Worm (Caenorhabditis elegans): Measurements from ENCODE around the gene col-177.

col-177 gene

ce11 chrX:11001750-11002149 is at the start of gene col-177:
Gene col-177, minus strand, starts transcription at chrX:11001850.
- TF ChIP-seq blmp-1 (tag; optimal IDR thresholded peaks at IDR 0.05; ENCODE audit: insufficient read depth) (no peak), sma-9 (GFP tag; optimal IDR thresholded peaks at IDR 0.05) (no peak), sma-9 (tag; optimal IDR thresholded peaks at IDR 0.05) (no peak), ceh-82 (tag; optimal IDR thresholded peaks at IDR 0.05) (no peak), lin-13 (GFP tag; optimal IDR thresholded peaks at IDR 0.05) (no peak), gmeb-1 (tag; optimal IDR thresholded peaks at IDR 0.05) (no peak), ceh-16 (tag; optimal IDR thresholded peaks at IDR 0.05) (no peak), peb-1 (tag; optimal IDR thresholded peaks at IDR 0.05) (no peak), nhr-25 (tag; optimal IDR thresholded peaks at IDR 0.05) (no peak), nhr-23 (tag; optimal IDR thresholded peaks at IDR 0.05) (no peak), nhr-21 (tag; optimal IDR thresholded peaks at IDR 0.05) (no peak), ZK546.5 (tag; optimal IDR thresholded peaks at IDR 0.05) (no peak), ama-1 (optimal IDR thresholded peaks at IDR 0.05) (no peak), skn-1 (tag; optimal IDR thresholded peaks at IDR 0.05) (no peak)

- TF ChIP-seq Y55F3AM.14 (GFP tag; optimal IDR thresholded peaks at IDR 0.05) = no peak
- no peak for TF ChIP-seq elt-3 (tag; optimal IDR thresholded peaks at IDR 0.05)
- TF ChIP-seq nhr-237 (tag; optimal IDR thresholded peaks at IDR 0.05) = no peak
- TF ChIP-seq unc-39 (tag; optimal IDR thresholded peaks at IDR 0.05) = no peak
- TF ChIP-seq dmd-4 (tag; optimal IDR thresholded peaks at IDR 0.05) = no peak
- TF ChIP-seq zag-1 (tag; optimal IDR thresholded peaks at IDR 0.05) = no peak
- no peak for TF ChIP-seq unc-62 (GFP tag; optimal IDR thresholded peaks at IDR 0.05)
- no peak for TF ChIP-seq alr-1 (tag; optimal IDR thresholded peaks at IDR 0.05)
These were observed 48.7 kb upstream of the col-177 start for ce11 chrX:11050335-11050734.

- no peak for TF ChIP-seq elt-1 (tag; optimal IDR thresholded peaks at IDR 0.05)
- TF ChIP-seq F13H6.1 (tag; optimal IDR thresholded peaks at IDR 0.05) = peak; percentile 38
- TF ChIP-seq gmeb-1 (tag; optimal IDR thresholded peaks at IDR 0.05) = peak; percentile 44
- TF ChIP-seq mbf-1 (tag; optimal IDR thresholded peaks at IDR 0.05) = no peak
- no peak for TF ChIP-seq ceh-16 (tag; optimal IDR thresholded peaks at IDR 0.05)
- TF ChIP-seq blmp-1 (tag; optimal IDR thresholded peaks at IDR 0.05; ENCODE audit: insufficient read depth) = no peak
- no peak for TF ChIP-seq nhr-77 (tag; optimal IDR thresholded peaks at IDR 0.05)
- no peak for TF ChIP-seq unc-62 (GFP tag; optimal IDR thresholded peaks at IDR 0.05)
- TF ChIP-seq nhr-237 (tag; optimal IDR thresholded peaks at IDR 0.05) = no peak
- no peak for TF ChIP-seq skn-1 (tag; optimal IDR thresholded peaks at IDR 0.05)
- TF ChIP-seq nhr-11 (tag; optimal IDR thresholded peaks at IDR 0.05) = no peak
- TF ChIP-seq nhr-6 (tag; optimal IDR thresholded peaks at IDR 0.05) = no peak
- no peak for TF ChIP-seq snpc-4 (tag; optimal IDR thresholded peaks at IDR 0.05)
- TF ChIP-seq unc-55 (GFP tag; optimal IDR thresholded peaks at IDR 0.05) = no peak
- TF ChIP-seq lin-39 (tag; optimal IDR thresholded peaks at IDR 0.05) = no peak
- no peak for TF ChIP-seq ztf-1 (GFP tag; conservative IDR thresholded peaks at IDR 0.05)
- no peak for TF ChIP-seq lin-11 (tag; optimal IDR thresholded peaks at IDR 0.05)
- TF ChIP-seq sma-9 (GFP tag; optimal IDR thresholded peaks at IDR 0.05) = peak; percentile 50
- TF ChIP-seq sma-9 (tag; optimal IDR thresholded peaks at IDR 0.05) = no peak
- no peak for TF ChIP-seq ztf-11 (tag; optimal IDR thresholded peaks at IDR 0.05)
- peak; percentile 98 for TF ChIP-seq fos-1 (tag; optimal IDR thresholded peaks at IDR 0.05)
- TF ChIP-seq sem-4 (tag; optimal IDR thresholded peaks at IDR 0.05) = no peak
- no peak for TF ChIP-seq sma-3 (GFP tag; optimal IDR thresholded peaks at IDR 0.05)
- TF ChIP-seq crh-2 (tag; optimal IDR thresholded peaks at IDR 0.05) = peak; percentile 84
- TF ChIP-seq nhr-12 (tag; optimal IDR thresholded peaks at IDR 0.05) = no peak
These were observed 45.5 kb upstream of the col-177 start, which contains the start of gene clc-1 for ce11 chrX:11047183-11047582. Gene clc-1, plus strand, starts transcription at chrX:11047446.

- TF ChIP-seq nhr-77 (tag; optimal IDR thresholded peaks at IDR 0.05) (no peak), ama-1 (optimal IDR thresholded peaks at IDR 0.05) (no peak), blmp-1 (tag; optimal IDR thresholded peaks at IDR 0.05; ENCODE audit: insufficient read depth) (no peak), ZK546.5 (tag; optimal IDR thresholded peaks at IDR 0.05) (no peak), unc-62 (GFP tag; optimal IDR thresholded peaks at IDR 0.05) (no peak)
These were observed 41.1 kb upstream of the col-177 start, which contains the start of gene C09F12.3 for ce11 chrX:11042777-11043176. Gene C09F12.3, minus strand, starts transcription at chrX:11042877.
